Worm (Caenorhabditis elegans) whole organism, midembryonic: Measurements from ENCODE around the gene Y54G2A.72.
A peak's percentile ranks its signal among the peaks of the same experiment; 100 is the strongest.

Source experiments
- T22C8.4 ChIP-seq: fragments of 200-800 bp; sonication (Bioruptor generic); IDR thresholded peaks from 2 replicates; pipeline ENCODE4 v1.3.6; 2022; ENCODE audit warnings: missing genetic modification characterization, missing compliant biosample characterization
- cog-1 ChIP-seq: sonication (generic microtip); optimal IDR thresholded peaks from 2 replicates; lab custom pipeline; 2016; ENCODE audit warnings: missing genetic modification characterization, missing compliant biosample characterization
- flt-1 ChIP-seq: fragments of 200-800 bp; sonication (Bioruptor generic); IDR thresholded peaks from 2 replicates; pipeline ENCODE4 v1.3.6; 2022; ENCODE audit warnings: missing genetic modification characterization, missing compliant biosample characterization
- klf-2 ChIP-seq: fragments of 200-800 bp; sonication (Bioruptor generic); conservative IDR thresholded peaks from 2 replicates; pipeline ENCODE4 v1.3.6; 2022; ENCODE audit warnings: missing genetic modification reagents, missing genetic modification characterization, missing compliant biosample characterization
- med-1 ChIP-seq: sonication (generic microtip); optimal IDR thresholded peaks from 2 replicates; lab custom pipeline; 2017; ENCODE audit warnings: missing genetic modification characterization, mild to moderate bottlenecking, missing compliant biosample characterization, antibody characterized with exemption, missing genetic modification reagents; ENCODE audit not compliant: insufficient read depth
- ref-1 ChIP-seq: fragments of 200-800 bp; sonication (Bioruptor generic); conservative IDR thresholded peaks from 2 replicates; pipeline ENCODE4 v1.3.6; 2022; ENCODE audit warnings: missing genetic modification reagents, missing genetic modification characterization, missing compliant biosample characterization
- tab-1 ChIP-seq: fragments of 200-800 bp; sonication (Bioruptor generic); IDR thresholded peaks from 2 replicates; pipeline ENCODE4 v1.3.6; 2022; ENCODE audit warnings: missing genetic modification characterization, missing compliant biosample characterization
- ztf-23 ChIP-seq: fragments of 200-800 bp; sonication (Bioruptor generic); IDR thresholded peaks from 2 replicates; pipeline ENCODE4 v1.3.6; 2022; ENCODE audit warnings: missing genetic modification reagents, missing genetic modification characterization, missing compliant biosample characterization
- ztf-29 ChIP-seq: fragments of 200-800 bp; sonication (Bioruptor generic); IDR thresholded peaks from 2 replicates; pipeline ENCODE4 v1.3.6; 2022; ENCODE audit warnings: missing genetic modification reagents, missing genetic modification characterization, missing compliant biosample characterization

Y54G2A.72 gene

ce11 chrIV:2803652-2804051 lies 25.7 kb downstream of the Y54G2A.72 start, which contains the start of gene Y54G2A.32:
Gene Y54G2A.32, plus strand, starts transcription at chrIV:2803952.
- TF ChIP-seq cog-1 (tag; lab: Kevin White, UChicago) (no peak), med-1 (GFP tag; lab: Kevin White, UChicago) (no peak)

- peak; percentile 90 for TF ChIP-seq flt-1 (GFP tag; lab: Robert Waterston, UW)
- peak; percentile 74 for TF ChIP-seq ztf-23
- peak; percentile 39 for TF ChIP-seq cog-1 (tag; lab: Kevin White, UChicago)
- peak; percentile 65 for TF ChIP-seq T22C8.4
- TF ChIP-seq klf-2 (GFP tag; lab: Robert Waterston, UW) = no peak
- no peak for TF ChIP-seq ztf-29
- TF ChIP-seq tab-1 (GFP tag; lab: Robert Waterston, UW) = peak; percentile 82
- peak; percentile 69 for TF ChIP-seq ref-1 (GFP tag; lab: Robert Waterston, UW)
- TF ChIP-seq med-1 (GFP tag; lab: Kevin White, UChicago) = no peak
Measured at ce11 chrIV:2805525-2805924, 27.6 kb downstream of the Y54G2A.72 start, which contains the start of gene Y54G2A.45. Gene Y54G2A.45, plus strand, starts transcription at chrIV:2805857.

- TF ChIP-seq flt-1 (GFP tag; lab: Robert Waterston, UW) (peak; percentile 44; the same call in 1 of the 2 replicates), klf-2 (GFP tag; lab: Robert Waterston, UW) (no peak), tab-1 (GFP tag; lab: Robert Waterston, UW) (0 out of 2 replicates have a peak, but pooled peaks have one; percentile 58), ztf-29 (no peak), cog-1 (tag; lab: Kevin White, UChicago) (no peak), ztf-23 (no peak; the same call in 1 of the 2 replicates), ref-1 (GFP tag; lab: Robert Waterston, UW) (no peak), med-1 (GFP tag; lab: Kevin White, UChicago) (no peak), T22C8.4 (no peak)
Measured at ce11 chrIV:2808154-2808553, 30.2 kb downstream of the Y54G2A.72 start.

ce11 chrIV:2809208-2809607 lies 31.3 kb downstream of the Y54G2A.72 start, which contains the start of gene Y54G2A.76:
Gene Y54G2A.76, plus strand, starts transcription at chrIV:2809410.
- no peak for TF ChIP-seq ztf-23
- no peak for TF ChIP-seq klf-2 (GFP tag; lab: Robert Waterston, UW)
- no peak for TF ChIP-seq ztf-29
- no peak for TF ChIP-seq med-1 (GFP tag; lab: Kevin White, UChicago)
- no peak for TF ChIP-seq cog-1 (tag; lab: Kevin White, UChicago)
- no peak for TF ChIP-seq ref-1 (GFP tag; lab: Robert Waterston, UW)

ce11 chrIV:2817038-2817437 lies 39.1 kb downstream of the Y54G2A.72 start:
- TF ChIP-seq ref-1 (GFP tag; lab: Robert Waterston, UW) = no peak
- TF ChIP-seq cog-1 (tag; lab: Kevin White, UChicago) = no peak
- TF ChIP-seq ztf-23 = no peak
- no peak for TF ChIP-seq ztf-29
- TF ChIP-seq tab-1 (GFP tag; lab: Robert Waterston, UW) = no peak
- no peak for TF ChIP-seq T22C8.4
- no peak for TF ChIP-seq med-1 (GFP tag; lab: Kevin White, UChicago)
- 0 out of 2 replicates have a peak, but pooled peaks have one; percentile 35 for TF ChIP-seq flt-1 (GFP tag; lab: Robert Waterston, UW)

- TF ChIP-seq tab-1 (GFP tag; lab: Robert Waterston, UW) = no peak
- no peak for TF ChIP-seq ztf-29
- no peak for TF ChIP-seq ztf-23
- no peak for TF ChIP-seq ref-1 (GFP tag; lab: Robert Waterston, UW)
- no peak for TF ChIP-seq cog-1 (tag; lab: Kevin White, UChicago)
- TF ChIP-seq T22C8.4 = no peak
- no peak for TF ChIP-seq flt-1 (GFP tag; lab: Robert Waterston, UW)
- no peak for TF ChIP-seq med-1 (GFP tag; lab: Kevin White, UChicago)
- no peak for TF ChIP-seq klf-2 (GFP tag; lab: Robert Waterston, UW)
Measured at ce11 chrIV:2819633-2820032, 41.7 kb downstream of the Y54G2A.72 start, which contains the start of gene Y54G2A.13. Gene Y54G2A.13, minus strand, starts transcription at chrIV:2819733.

ce11 chrIV:2820408-2820807 lies 42.5 kb downstream of the Y54G2A.72 start, which contains the start of gene Y54G2A.37:
Gene Y54G2A.37, plus strand, starts transcription at chrIV:2820708.
- TF ChIP-seq flt-1 (GFP tag; lab: Robert Waterston, UW) = no peak
- TF ChIP-seq T22C8.4 = no peak
- TF ChIP-seq ztf-23 = no peak
- no peak for TF ChIP-seq tab-1 (GFP tag; lab: Robert Waterston, UW)
- no peak for TF ChIP-seq ztf-29
- no peak for TF ChIP-seq med-1 (GFP tag; lab: Kevin White, UChicago)

ce11 chrIV:2823446-2823845 lies 45.5 kb downstream of the Y54G2A.72 start, which contains the start of gene clec-80:
Gene clec-80, plus strand, starts transcription at chrIV:2823746.
- no peak for TF ChIP-seq cog-1 (tag; lab: Kevin White, UChicago)
- TF ChIP-seq klf-2 (GFP tag; lab: Robert Waterston, UW) = no peak
- no peak for TF ChIP-seq ztf-23
- TF ChIP-seq tab-1 (GFP tag; lab: Robert Waterston, UW) = no peak
- TF ChIP-seq ref-1 (GFP tag; lab: Robert Waterston, UW) = no peak
- TF ChIP-seq ztf-29 = no peak
- TF ChIP-seq flt-1 (GFP tag; lab: Robert Waterston, UW) = no peak
- no peak for TF ChIP-seq T22C8.4
- no peak for TF ChIP-seq med-1 (GFP tag; lab: Kevin White, UChicago)

ce11 chrIV:2825460-2826103 lies 47.6 kb downstream of the Y54G2A.72 start:
- TF ChIP-seq ref-1 (GFP tag; lab: Robert Waterston, UW) (no peak), flt-1 (GFP tag; lab: Robert Waterston, UW) (no peak), cog-1 (tag; lab: Kevin White, UChicago) (no peak), med-1 (GFP tag; lab: Kevin White, UChicago) (no peak), T22C8.4 (no peak), klf-2 (GFP tag; lab: Robert Waterston, UW) (no peak), tab-1 (GFP tag; lab: Robert Waterston, UW) (no peak), ztf-29 (no peak), ztf-23 (no peak)
